Fruit fly (Drosophila melanogaster) whole organism, prepupa: ENCODE results near the gene Rala.

ENCODE experiments used
- Blimp-1 ChIP-seq: fragments of 200-800 bp; sonication (Bioruptor generic); optimal IDR thresholded peaks from 3 replicates; lab custom pipeline; 2017; ENCODE audit warnings: missing biosample characterization, missing genetic modification characterization, mild to moderate bottlenecking, moderate library complexity, missing genetic modification reagents
- CG10631 ChIP-seq: fragments of 200-800 bp; sonication (Bioruptor generic); optimal IDR thresholded peaks from 2 replicates; lab custom pipeline; 2016; ENCODE audit warnings: missing biosample characterization, missing genetic modification characterization
- CG10669 ChIP-seq: fragments of 200-800 bp; sonication (Bioruptor generic); optimal IDR thresholded peaks from 3 replicates; lab custom pipeline; 2018; ENCODE audit warnings: missing biosample characterization, mild to moderate bottlenecking, missing genetic modification characterization, moderate library complexity
- CG11294 ChIP-seq: fragments of 200-800 bp; sonication (Bioruptor generic); IDR thresholded peaks from 2 replicates; pipeline ENCODE4 v1.3.6; 2022; ENCODE audit warnings: missing biosample characterization, missing genetic modification characterization
- CG11762 ChIP-seq: fragments of 200-800 bp; sonication (Bioruptor generic); optimal IDR thresholded peaks from 3 replicates; lab custom pipeline; 2016; ENCODE audit warnings: missing biosample characterization, missing genetic modification characterization; ENCODE audit not compliant: insufficient read depth
- CG11902 ChIP-seq: fragments of 200-800 bp; sonication (Bioruptor generic); optimal IDR thresholded peaks from 3 replicates; lab custom pipeline; 2016; ENCODE audit warnings: missing biosample characterization, missing genetic modification characterization
- CG15336 ChIP-seq: fragments of 200-800 bp; sonication (Bioruptor generic); IDR thresholded peaks from 2 replicates; pipeline ENCODE4 v1.3.6; 2022; ENCODE audit warnings: missing biosample characterization, missing genetic modification characterization
- CG1621 ChIP-seq: fragments of 200-800 bp; sonication (Bioruptor generic); optimal IDR thresholded peaks from 3 replicates; lab custom pipeline; 2018; ENCODE audit warnings: missing biosample characterization, mild to moderate bottlenecking, missing genetic modification characterization
- CG3032 ChIP-seq: fragments of 200-800 bp; optimal IDR thresholded peaks from 2 replicates; lab custom pipeline; 2019; ENCODE audit warnings: missing biosample characterization, mild to moderate bottlenecking, missing genetic modification characterization, moderate library complexity
- CG31627 ChIP-seq: fragments of 200-800 bp; sonication (Bioruptor generic); optimal IDR thresholded peaks from 3 replicates; lab custom pipeline; 2016; ENCODE audit warnings: missing biosample characterization, missing genetic modification characterization
- CG34406 ChIP-seq: fragments of 200-800 bp; sonication (Bioruptor generic); optimal IDR thresholded peaks from 3 replicates; lab custom pipeline; 2016; ENCODE audit warnings: missing biosample characterization, missing genetic modification characterization
- CG4318 ChIP-seq: fragments of 200-800 bp; sonication (Bioruptor generic); optimal IDR thresholded peaks from 3 replicates; lab custom pipeline; 2017; ENCODE audit warnings: missing biosample characterization, mild to moderate bottlenecking, missing genetic modification characterization
- CG6163 ChIP-seq: fragments of 200-800 bp; sonication (Bioruptor generic); IDR thresholded peaks from 3 replicates; pipeline ENCODE4 v1.3.6; 2022; ENCODE audit warnings: missing biosample characterization, missing genetic modification characterization
- CG6276 ChIP-seq: fragments of 200-800 bp; sonication (Bioruptor generic); optimal IDR thresholded peaks from 2 replicates; lab custom pipeline; 2017; ENCODE audit warnings: missing biosample characterization, mild to moderate bottlenecking, missing genetic modification characterization
- CG6854 ChIP-seq: fragments of 200-800 bp; sonication (Bioruptor generic); optimal IDR thresholded peaks from 2 replicates; lab custom pipeline; 2017; ENCODE audit warnings: missing biosample characterization, mild to moderate bottlenecking, missing genetic modification characterization
- CG7368 ChIP-seq: fragments of 200-800 bp; sonication (Bioruptor generic); optimal IDR thresholded peaks from 3 replicates; lab custom pipeline; 2016; ENCODE audit warnings: missing biosample characterization, missing genetic modification characterization
- CG8632 ChIP-seq: fragments of 200-800 bp; sonication (Bioruptor generic); optimal IDR thresholded peaks from 3 replicates; lab custom pipeline; 2016; ENCODE audit warnings: missing biosample characterization, missing genetic modification characterization
- CG9139 ChIP-seq: fragments of 200-800 bp; sonication (Bioruptor generic); optimal IDR thresholded peaks from 3 replicates; lab custom pipeline; 2017; ENCODE audit warnings: missing biosample characterization, mild to moderate bottlenecking, missing genetic modification characterization
- Eip78C ChIP-seq: fragments of 200-800 bp; sonication (Bioruptor generic); peaks from one replicate; lab custom pipeline; 2016; ENCODE audit warnings: missing biosample characterization, missing genetic modification characterization
- Eip93F ChIP-seq: fragments of 200-800 bp; sonication (Bioruptor generic); optimal IDR thresholded peaks from 2 replicates; lab custom pipeline; 2016; ENCODE audit warnings: missing biosample characterization, mild to moderate bottlenecking, missing genetic modification characterization
- Ets21C ChIP-seq: fragments of 200-800 bp; sonication (Bioruptor generic); optimal IDR thresholded peaks from 3 replicates; lab custom pipeline; 2016; ENCODE audit warnings: missing biosample characterization, missing genetic modification characterization
- Gug ChIP-seq: fragments of 200-800 bp; sonication (Bioruptor generic); IDR thresholded peaks from 2 replicates; pipeline ENCODE4 v1.3.6; 2022; ENCODE audit warnings: missing biosample characterization, missing genetic modification characterization
- Hr38 ChIP-seq: sonication (Bioruptor generic); optimal IDR thresholded peaks from 2 replicates; lab custom pipeline; 2016; ENCODE audit warnings: missing biosample characterization, missing genetic modification characterization
- Hr39 ChIP-seq: fragments of 200-800 bp; sonication (Bioruptor generic); optimal IDR thresholded peaks from 2 replicates; lab custom pipeline; 2016; ENCODE audit warnings: missing biosample characterization, missing genetic modification characterization
- Hr4 ChIP-seq: fragments of 200-800 bp; sonication (Bioruptor generic); optimal IDR thresholded peaks from 3 replicates; lab custom pipeline; 2016; ENCODE audit warnings: missing biosample characterization, missing genetic modification characterization
- Lpt ChIP-seq: fragments of 200-800 bp; sonication (Bioruptor generic); optimal IDR thresholded peaks from 3 replicates; lab custom pipeline; 2016; ENCODE audit warnings: missing biosample characterization, missing genetic modification characterization
- OdsH ChIP-seq: fragments of 200-800 bp; sonication (Bioruptor generic); optimal IDR thresholded peaks from 3 replicates; lab custom pipeline; 2016; ENCODE audit warnings: missing biosample characterization, missing genetic modification characterization
- Sox102F ChIP-seq: fragments of 200-800 bp; sonication (Bioruptor generic); optimal IDR thresholded peaks from 2 replicates; lab custom pipeline; 2016; ENCODE audit warnings: missing biosample characterization, mild to moderate bottlenecking, missing genetic modification characterization
- Sox15 ChIP-seq: fragments of 200-800 bp; sonication (Bioruptor generic); optimal IDR thresholded peaks from 3 replicates; lab custom pipeline; 2016; ENCODE audit warnings: missing biosample characterization, missing genetic modification characterization
- acj6 ChIP-seq: fragments of 200-800 bp; sonication (Bioruptor generic); optimal IDR thresholded peaks from 3 replicates; lab custom pipeline; 2016; ENCODE audit warnings: missing biosample characterization, missing genetic modification characterization
- cyc ChIP-seq: fragments of 200-800 bp; sonication (Bioruptor generic); optimal IDR thresholded peaks from 3 replicates; lab custom pipeline; 2016; ENCODE audit warnings: missing biosample characterization, missing genetic modification characterization
- dac ChIP-seq: fragments of 200-800 bp; sonication (Bioruptor generic); optimal IDR thresholded peaks from 2 replicates; lab custom pipeline; 2017; ENCODE audit warnings: missing biosample characterization, mild to moderate bottlenecking, missing genetic modification characterization
- dsx ChIP-seq: fragments of 200-800 bp; optimal IDR thresholded peaks from 3 replicates; lab custom pipeline; 2019; ENCODE audit warnings: missing biosample characterization, mild to moderate bottlenecking, missing genetic modification characterization, moderate library complexity; ENCODE audit not compliant: poor library complexity, severe bottlenecking
- eg ChIP-seq: fragments of 200-800 bp; sonication (Bioruptor generic); IDR thresholded peaks from 3 replicates; pipeline ENCODE4 v1.3.6; 2022; ENCODE audit warnings: missing biosample characterization, missing genetic modification characterization
- fd85E ChIP-seq: fragments of 200-800 bp; sonication (Bioruptor generic); optimal IDR thresholded peaks from 3 replicates; lab custom pipeline; 2016; ENCODE audit warnings: missing biosample characterization, missing genetic modification characterization
- fkh ChIP-seq: fragments of 200-800 bp; sonication (Bioruptor generic); optimal IDR thresholded peaks from 3 replicates; lab custom pipeline; 2017; ENCODE audit warnings: missing biosample characterization, mild to moderate bottlenecking, missing genetic modification characterization, moderate library complexity
- lz ChIP-seq: fragments of 200-800 bp; sonication (Bioruptor generic); optimal IDR thresholded peaks from 3 replicates; lab custom pipeline; 2016; ENCODE audit warnings: missing biosample characterization, missing genetic modification characterization
- net ChIP-seq: fragments of 200-800 bp; sonication (Bioruptor generic); optimal IDR thresholded peaks from 3 replicates; lab custom pipeline; 2016; ENCODE audit warnings: missing biosample characterization, missing genetic modification characterization
- pdm3 ChIP-seq: fragments of 200-800 bp; sonication (Bioruptor generic); optimal IDR thresholded peaks from 3 replicates; lab custom pipeline; 2016; ENCODE audit warnings: missing biosample characterization, missing genetic modification characterization
- salr ChIP-seq, 2 experiments: fragments of 200-800 bp; sonication (Bioruptor generic); optimal IDR thresholded peaks; 3 replicates each; lab custom pipeline; 2016 to 2018; ENCODE audit warnings: missing biosample characterization in 2 of 2, missing genetic modification characterization in 2 of 2, mild to moderate bottlenecking in 1 of 2
- spab ChIP-seq: fragments of 200-800 bp; sonication (Bioruptor generic); optimal IDR thresholded peaks from 2 replicates; lab custom pipeline; 2017; ENCODE audit warnings: missing biosample characterization, mild to moderate bottlenecking, missing genetic modification characterization, missing genetic modification reagents
- ss ChIP-seq, 2 experiments: fragments of 200-800 bp; sonication (Bioruptor generic); optimal IDR thresholded peaks; 2 replicates in 1 of 2; 3 replicates in 1 of 2; lab custom pipeline; 2017 to 2018; ENCODE audit warnings: mild to moderate bottlenecking in 2 of 2, missing biosample characterization in 2 of 2, missing genetic modification characterization in 2 of 2, moderate library complexity in 1 of 2
- svp ChIP-seq: fragments of 200-800 bp; sonication (Bioruptor generic); peaks from one replicate; lab custom pipeline; 2016; ENCODE audit warnings: missing biosample characterization, missing genetic modification characterization
- topi ChIP-seq: fragments of 200-800 bp; sonication (Bioruptor generic); optimal IDR thresholded peaks from 3 replicates; lab custom pipeline; 2016; ENCODE audit warnings: missing biosample characterization, missing genetic modification characterization

Gene Rala

DNA sequence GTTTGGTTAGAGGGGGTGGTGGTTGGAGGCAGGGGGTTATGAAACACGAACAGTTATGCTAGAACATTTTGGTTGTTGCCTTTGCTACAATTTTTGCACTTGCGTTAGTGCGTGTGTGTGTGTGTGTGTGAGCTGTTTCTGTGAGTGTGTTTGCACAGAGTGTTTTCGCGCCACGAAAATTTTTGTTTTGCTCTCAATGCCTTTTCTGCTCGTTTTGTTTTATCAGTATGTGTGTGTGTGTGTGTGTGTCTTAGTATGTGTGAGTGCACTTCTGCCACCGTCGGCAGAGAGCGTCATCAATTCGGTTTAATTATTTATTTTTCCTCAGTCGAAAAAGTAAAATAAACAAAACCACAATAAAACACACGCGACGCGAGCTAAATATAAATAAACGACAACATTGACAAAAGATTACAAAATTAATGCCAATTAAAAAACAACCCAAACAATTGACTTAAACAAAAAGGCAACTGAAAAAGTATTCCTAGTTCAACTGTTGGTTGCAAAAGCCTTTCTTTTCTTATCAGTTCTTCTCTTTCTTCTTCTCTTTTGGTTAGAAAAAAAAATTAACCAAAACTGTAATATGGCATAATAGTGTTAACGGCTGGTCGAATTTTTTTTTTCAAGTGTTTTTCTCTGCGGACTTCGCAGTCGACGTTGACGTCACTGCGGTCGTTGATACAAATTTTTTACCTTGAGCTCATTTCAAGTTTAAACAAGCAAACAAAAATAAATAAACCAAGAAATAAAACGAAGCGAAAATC is 42.1 kb upstream of the Rala start (continued):
- peak; percentile 66 for TF ChIP-seq pdm3
- peak; percentile 89 for TF ChIP-seq topi
- peak; percentile 59 for TF ChIP-seq CG6163 (GFP tag; lab: Robert Waterston, UW)
- TF ChIP-seq CG8632 (GFP tag; lab: Kevin White, UChicago) = peak; percentile 76
- peak; percentile 85 for TF ChIP-seq CG34406 (GFP tag; lab: Kevin White, UChicago)
- TF ChIP-seq Ets21C = peak; percentile 76
- TF ChIP-seq ss (GFP tag; optimal IDR thresholded peaks at IDR 0.05; lab: Kevin White, UChicago) = peak; percentile 64 to 65
- TF ChIP-seq Hr39 = peak; percentile 82
- no peak for TF ChIP-seq salr (GFP tag; optimal IDR thresholded peaks at IDR 0.05; lab: Kevin White, UChicago)
- peak; percentile 83 for TF ChIP-seq lz (GFP tag; lab: Kevin White, UChicago)
- TF ChIP-seq CG7368 (GFP tag; lab: Kevin White, UChicago) = peak; percentile 30
- peak; percentile 61 for TF ChIP-seq CG6854 (GFP tag; lab: Kevin White, UChicago)
- no peak for TF ChIP-seq CG1621 (tag; lab: Kevin White, UChicago)
- peak; percentile 27 for TF ChIP-seq spab (GFP tag; lab: Kevin White, UChicago)
- TF ChIP-seq dac (GFP tag; lab: Kevin White, UChicago) = no peak
- peak; percentile 62 for TF ChIP-seq CG15336
- TF ChIP-seq dsx (GFP tag; lab: Kevin White, UChicago) = no peak
- peak; percentile 62 for TF ChIP-seq CG11902 (GFP tag; lab: Kevin White, UChicago)
- no peak for TF ChIP-seq CG11294 (GFP tag; lab: Robert Waterston, UW)
- peak; percentile 75 for TF ChIP-seq eg (GFP tag; lab: Robert Waterston, UW)
- peak; percentile 71 for TF ChIP-seq Blimp-1
- TF ChIP-seq Sox15 (GFP tag; lab: Kevin White, UChicago) = peak; percentile 58
- TF ChIP-seq Eip78C = peak; percentile 93
- peak; percentile 29 for TF ChIP-seq fd85E

DNA sequence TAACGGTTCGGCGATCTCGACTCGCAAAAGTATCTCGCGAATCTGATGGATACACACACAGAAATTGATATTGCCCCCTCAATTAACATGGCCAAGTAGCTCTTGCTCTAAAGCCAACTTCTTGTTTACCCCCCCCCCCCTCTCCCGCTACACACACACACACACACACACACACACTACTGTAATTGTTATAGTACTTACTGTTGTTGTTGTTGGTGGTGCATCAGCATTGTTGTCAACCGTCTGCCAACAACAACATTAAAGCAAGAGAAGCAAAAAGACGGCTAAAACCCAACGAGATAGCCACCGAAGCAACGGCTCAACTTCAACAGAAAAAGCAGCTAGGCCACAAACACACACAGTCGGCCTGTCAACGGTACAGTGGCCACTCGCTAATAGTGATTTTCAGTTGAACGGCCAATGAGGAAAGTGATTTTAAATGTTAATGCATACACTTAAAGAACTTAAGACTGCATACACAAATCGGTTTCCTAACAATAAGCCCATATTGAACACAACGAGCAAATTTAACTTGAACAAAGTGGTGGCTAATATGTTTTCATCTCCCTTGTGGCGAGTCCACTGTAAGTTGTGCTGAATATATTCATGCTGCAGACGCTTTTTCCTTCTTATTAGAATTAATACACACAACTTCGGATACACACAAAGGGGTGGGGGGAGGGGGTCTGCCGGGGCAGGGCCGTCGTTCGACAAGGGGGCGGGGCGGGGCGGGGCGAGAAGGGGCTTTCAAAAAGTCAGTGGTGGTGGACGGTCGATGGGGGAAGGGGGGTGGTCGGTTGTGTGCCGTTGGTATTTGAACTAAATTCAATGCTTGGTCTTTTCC is 31.0 kb upstream of the Rala start:
- peak; percentile 79 for TF ChIP-seq CG11294 (GFP tag; lab: Robert Waterston, UW)
- TF ChIP-seq acj6 (GFP tag; lab: Kevin White, UChicago) = peak; percentile 80
- peak; percentile 72 for TF ChIP-seq cyc (GFP tag; lab: Kevin White, UChicago)
- TF ChIP-seq Gug (GFP tag; lab: Robert Waterston, UW) = peak; percentile 87
- TF ChIP-seq Blimp-1 = no peak
- peak; percentile 81 for TF ChIP-seq svp
- TF ChIP-seq Eip78C = peak; percentile 86
- peak; percentile 21 for TF ChIP-seq CG9139 (GFP tag; lab: Kevin White, UChicago)
- TF ChIP-seq eg (GFP tag; lab: Robert Waterston, UW) = peak; percentile 88
- TF ChIP-seq fkh (GFP tag; lab: Kevin White, UChicago) = peak; percentile 77
- TF ChIP-seq Ets21C = peak; percentile 63
- TF ChIP-seq Sox102F = peak; percentile 51
- peak; percentile 85 for TF ChIP-seq pdm3
- peak; percentile 76 for TF ChIP-seq OdsH (GFP tag; lab: Kevin White, UChicago)
- TF ChIP-seq Hr4 = peak; percentile 87
- peak; percentile 63 for TF ChIP-seq CG1621 (tag; lab: Kevin White, UChicago)
- TF ChIP-seq net (GFP tag; lab: Kevin White, UChicago) = peak; percentile 74
- TF ChIP-seq dac (GFP tag; lab: Kevin White, UChicago) = peak; percentile 77
- TF ChIP-seq CG10669 = peak; percentile 81
- TF ChIP-seq Eip93F (GFP tag; lab: Kevin White, UChicago) = no peak
- TF ChIP-seq spab (GFP tag; lab: Kevin White, UChicago) = peak; percentile 61
- peak; percentile 74 for TF ChIP-seq CG3032 (tag; lab: Kevin White, UChicago)
- TF ChIP-seq CG6276 (GFP tag; lab: Kevin White, UChicago) = peak; percentile 82
- peak; percentile 91 for TF ChIP-seq CG15336
- peak; percentile 69 for TF ChIP-seq CG34406 (GFP tag; lab: Kevin White, UChicago)
- TF ChIP-seq dsx (GFP tag; lab: Kevin White, UChicago) = peak; percentile 60
- peak; percentile 60 for TF ChIP-seq CG11762 (GFP tag; lab: Kevin White, UChicago)
- TF ChIP-seq CG31627 = peak; percentile 69
- peak; percentile 69 for TF ChIP-seq Lpt (GFP tag; lab: Kevin White, UChicago)
- TF ChIP-seq fd85E = peak; percentile 20
- TF ChIP-seq CG10631 (GFP tag; lab: Kevin White, UChicago) = peak; percentile 83
- no peak for TF ChIP-seq Hr38 (GFP tag; lab: Kevin White, UChicago)
- peak; percentile 69 to 74 for TF ChIP-seq salr (GFP tag; optimal IDR thresholded peaks at IDR 0.05; lab: Kevin White, UChicago)
- peak; percentile 71 for TF ChIP-seq CG8632 (GFP tag; lab: Kevin White, UChicago)
- TF ChIP-seq CG4318 (GFP tag; lab: Kevin White, UChicago) = peak; percentile 80
- TF ChIP-seq lz (GFP tag; lab: Kevin White, UChicago) = peak; percentile 80
